Worm (Caenorhabditis elegans): ENCODE measurements around the gene ndua-5.

Gene ndua-5

ce11 chrIV:9563529-9564376 lies 39.1 kb upstream of the ndua-5 start (continued):
- TF ChIP-seq F49E8.2 (tag; optimal IDR thresholded peaks at IDR 0.05; ENCODE audit: borderline replicate concordance), result no peak
- TF ChIP-seq F10B5.3 (tag; optimal IDR thresholded peaks at IDR 0.05), result no peak
- no peak for TF ChIP-seq lin-29 (GFP tag; IDR thresholded peaks at IDR 0.05)
- TF ChIP-seq nhr-10 (tag; optimal IDR thresholded peaks at IDR 0.05), result no peak
- TF ChIP-seq tra-1 (GFP tag; IDR thresholded peaks at IDR 0.05), result no peak
- TF ChIP-seq lin-39 (tag; optimal IDR thresholded peaks at IDR 0.05), result no peak
- 0 out of 2 replicates have a peak, but pooled peaks have one; percentile 14 for TF ChIP-seq egl-43 (GFP tag; IDR thresholded peaks at IDR 0.05)
- no peak for TF ChIP-seq attf-4 (tag; optimal IDR thresholded peaks at IDR 0.05)
- TF ChIP-seq skn-1 (tag; optimal IDR thresholded peaks at IDR 0.05), result no peak
- no peak for TF ChIP-seq D1046.2 (GFP tag; IDR thresholded peaks at IDR 0.05)
- no peak for TF ChIP-seq spr-3 (GFP tag; optimal IDR thresholded peaks at IDR 0.05)
- TF ChIP-seq nhr-48 (tag; optimal IDR thresholded peaks at IDR 0.05), result peak; percentile 37
- no peak for TF ChIP-seq fkh-10 (GFP tag; optimal IDR thresholded peaks at IDR 0.05)

- TF ChIP-seq duxl-1 (tag; optimal IDR thresholded peaks at IDR 0.05; ENCODE audit: poor library complexity) (no peak), cey-2 (tag; optimal IDR thresholded peaks at IDR 0.05; ENCODE audit: borderline replicate concordance, insufficient read depth) (peak; percentile 47), skn-1 (tag; optimal IDR thresholded peaks at IDR 0.05) (no peak)
Observed at ce11 chrIV:9563079-9563478, 38.4 kb upstream of the ndua-5 start, which contains the start of gene col-122. Gene col-122 (plus strand): TSS chrIV:9563379.

ce11 chrIV:9545986-9546385 lies 21.3 kb upstream of the ndua-5 start, which contains the start of gene T05A1.5:
Gene T05A1.5 (plus strand): TSS chrIV:9546286.
- no peak for TF ChIP-seq nhr-237 (tag; optimal IDR thresholded peaks at IDR 0.05)

- peak; percentile 29 for TF ChIP-seq hlh-11 (tag; optimal IDR thresholded peaks at IDR 0.05)
- TF ChIP-seq pqm-1 (tag; optimal IDR thresholded peaks at IDR 0.05), result peak; percentile 69
- TF ChIP-seq nhr-28 (tag; optimal IDR thresholded peaks at IDR 0.05), result no peak
- no peak for TF ChIP-seq F10B5.3 (tag; optimal IDR thresholded peaks at IDR 0.05)
- no peak for TF ChIP-seq T26A8.4 (GFP tag; IDR thresholded peaks at IDR 0.05)
- TF ChIP-seq ztf-7 (tag; optimal IDR thresholded peaks at IDR 0.05), result no peak
- TF ChIP-seq php-3 (GFP tag; IDR thresholded peaks at IDR 0.05), result peak; percentile 84
- no peak for TF ChIP-seq T20F7.1 (GFP tag; optimal IDR thresholded peaks at IDR 0.05)
- no peak for TF ChIP-seq sdz-12 (GFP tag; optimal IDR thresholded peaks at IDR 0.05)
- no peak for TF ChIP-seq mes-2 (tag; optimal IDR thresholded peaks at IDR 0.05; ENCODE audit: poor library complexity, severe bottlenecking)
- no peak for TF ChIP-seq zfp-2 (tag; optimal IDR thresholded peaks at IDR 0.05)
- TF ChIP-seq lir-3 (tag; optimal IDR thresholded peaks at IDR 0.05), result no peak
- TF ChIP-seq dmd-6 (GFP tag; IDR thresholded peaks at IDR 0.05), result peak; percentile 50; the same call in 1 of the 2 replicates
- peak in 1 of 2 experiments; percentile 71 for TF ChIP-seq unc-62 (GFP tag; optimal IDR thresholded peaks at IDR 0.05 in 1 of 2)
- TF ChIP-seq unc-62 (tag; optimal IDR thresholded peaks at IDR 0.05), result no peak
- no peak for TF ChIP-seq madf-5 (GFP tag; IDR thresholded peaks at IDR 0.05)
Observed at ce11 chrIV:9540342-9540856, 15.7 kb upstream of the ndua-5 start, which contains the start of gene fbl-1. Gene fbl-1 (plus strand): TSS chrIV:9540806.

ce11 chrIV:9538214-9538613 lies 13.5 kb upstream of the ndua-5 start:
- TF ChIP-seq hlh-11 (tag; optimal IDR thresholded peaks at IDR 0.05), result peak; percentile 40
- no peak for TF ChIP-seq T26A8.4 (GFP tag; IDR thresholded peaks at IDR 0.05)
- TF ChIP-seq attf-4 (tag; optimal IDR thresholded peaks at IDR 0.05), result no peak
- TF ChIP-seq unc-62 (GFP tag; optimal IDR thresholded peaks at IDR 0.05 in 1 of 2), result peak in 1 of 2 experiments; percentile 95
- no peak for TF ChIP-seq unc-62 (tag; optimal IDR thresholded peaks at IDR 0.05)
- TF ChIP-seq lin-29 (GFP tag; IDR thresholded peaks at IDR 0.05), result no peak
- peak; percentile 16 for TF ChIP-seq hlh-30 (tag; optimal IDR thresholded peaks at IDR 0.05; ENCODE audit: insufficient read depth)
- no peak for TF ChIP-seq fkh-10 (GFP tag; optimal IDR thresholded peaks at IDR 0.05)
- no peak for TF ChIP-seq nhr-6 (tag; optimal IDR thresholded peaks at IDR 0.05)
- TF ChIP-seq snpc-1.2 (GFP tag; IDR thresholded peaks at IDR 0.05), result no peak
- TF ChIP-seq mdt-29 (GFP tag; IDR thresholded peaks at IDR 0.05), result no peak
- peak in 1 of 2 experiments; percentile 81 for TF ChIP-seq daf-16 (GFP tag; optimal IDR thresholded peaks at IDR 0.05)
- no peak for TF ChIP-seq daf-16 (tag; optimal IDR thresholded peaks at IDR 0.05)
- TF ChIP-seq ceh-20 (GFP tag; IDR thresholded peaks at IDR 0.05), result peak; percentile 67; the same call in 1 of the 2 replicates
- TF ChIP-seq zip-2 (tag; optimal IDR thresholded peaks at IDR 0.05), result no peak
- TF ChIP-seq madf-5 (GFP tag; IDR thresholded peaks at IDR 0.05), result no peak
- TF ChIP-seq lsy-2 (tag; optimal IDR thresholded peaks at IDR 0.05), result no peak
- TF ChIP-seq tra-1 (GFP tag; IDR thresholded peaks at IDR 0.05), result peak; percentile 86
- no peak for TF ChIP-seq skn-1 (tag; optimal IDR thresholded peaks at IDR 0.05)
- TF ChIP-seq mdl-1 (tag; optimal IDR thresholded peaks at IDR 0.05), result no peak
- peak; percentile 84 for TF ChIP-seq dmd-6 (GFP tag; IDR thresholded peaks at IDR 0.05)

Measured in whole organism, L4 larva.